ENCODE assay signal across 1 fruit fly cellular context in the genomic region with DNA sequence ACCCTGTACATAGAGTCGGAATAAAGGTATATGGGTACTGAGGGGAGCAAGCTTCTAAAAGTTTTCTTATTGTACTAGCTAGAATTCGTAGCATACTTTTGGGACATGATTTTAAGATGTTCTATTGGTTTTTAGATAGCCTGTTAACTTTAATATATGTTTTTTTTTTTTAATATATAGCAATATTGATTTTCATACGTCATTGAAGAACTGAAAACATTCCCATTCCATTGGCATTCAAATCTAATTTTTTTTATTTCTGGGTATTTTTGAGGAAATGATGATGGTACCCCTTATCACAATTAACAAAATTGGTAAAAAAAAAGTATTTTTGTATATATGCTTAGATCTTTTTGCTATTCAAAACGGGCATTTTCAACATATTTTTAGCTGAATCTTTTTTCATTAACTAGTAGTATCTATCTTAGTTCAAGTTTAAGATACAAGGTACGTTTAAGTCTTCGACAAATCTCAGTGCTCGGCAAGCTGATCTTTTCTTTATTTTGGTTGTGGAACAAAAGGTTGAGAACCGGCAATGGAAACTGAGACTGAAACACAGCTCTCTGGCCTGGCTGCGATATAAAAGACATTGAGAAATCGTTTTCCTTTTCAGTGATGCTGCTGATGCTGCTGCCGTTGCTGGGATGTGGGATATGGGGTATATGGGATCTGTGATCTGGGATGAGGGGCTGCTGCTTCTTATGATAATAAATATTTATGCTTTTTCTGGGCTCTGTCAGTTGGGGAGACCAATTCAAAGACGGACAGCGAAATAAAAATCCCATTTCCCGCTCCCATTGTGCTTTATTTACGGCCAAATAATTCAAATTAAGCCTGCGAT.
TF ChIP-seq lines count a peak whose summit lies in the region.

No protein-coding gene starts in this region.

TF ChIP-seq in whole organism, embryonic, 481 proteins besides CTCF, POLR2A, EP300 and RAD21 (continued from another document and continues in another):
- TF ChIP-seq Ravus (GFP tag; IDR thresholded peaks at IDR 0.05; lab: Robert Waterston, UW) (no peak), Dek (tag; optimal IDR thresholded peaks at IDR 0.05; lab: Kevin White, UChicago) (no peak), CoRest (tag; optimal IDR thresholded peaks at IDR 0.05; lab: Kevin White, UChicago) (peak; percentile 66), Spps (tag; optimal IDR thresholded peaks at IDR 0.05; lab: Kevin White, UChicago) (peak; percentile 18), onecut (GFP tag; IDR thresholded peaks at IDR 0.05; lab: Robert Waterston, UW) (no peak), Abd-B (GFP tag; optimal IDR thresholded peaks at IDR 0.05; lab: Kevin White, UChicago) (peak; percentile 40), emc (GFP tag; optimal IDR thresholded peaks at IDR 0.05; lab: Kevin White, UChicago) (no peak), tio (GFP tag; optimal IDR thresholded peaks at IDR 0.05; lab: Kevin White, UChicago) (peak; percentile 58), Tbp (GFP tag; optimal IDR thresholded peaks at IDR 0.05; lab: Kevin White, UChicago) (no peak), CG17612 (GFP tag; IDR thresholded peaks at IDR 0.05; lab: Robert Waterston, UW) (no peak), CG31224 (GFP tag; IDR thresholded peaks at IDR 0.05; lab: Robert Waterston, UW) (no peak), Jarid2 (GFP tag; optimal IDR thresholded peaks at IDR 0.05; lab: Kevin White, UChicago) (peak; percentile 3), salm (tag; optimal IDR thresholded peaks at IDR 0.05; lab: Kevin White, UChicago) (no peak), maf-S (GFP tag; optimal IDR thresholded peaks at IDR 0.05; lab: Kevin White, UChicago) (no peak), sens-2 (GFP tag; IDR thresholded peaks at IDR 0.05; lab: Robert Waterston, UW) (no peak), CG10959 (GFP tag; IDR thresholded peaks at IDR 0.05; lab: Robert Waterston, UW) (no peak), oc (tag; optimal IDR thresholded peaks at IDR 0.05; lab: Kevin White, UChicago) (peak; percentile 82), CG15696 (tag; optimal IDR thresholded peaks at IDR 0.05; lab: Kevin White, UChicago) (peak; percentile 0), CG12391 (tag; optimal IDR thresholded peaks at IDR 0.05; lab: Kevin White, UChicago) (peak; percentile 55), Dp (GFP tag; optimal IDR thresholded peaks at IDR 0.05; lab: Kevin White, UChicago) (no peak), CG1233 (GFP tag; optimal IDR thresholded peaks at IDR 0.05; lab: Kevin White, UChicago) (no peak), D19B (GFP tag; optimal IDR thresholded peaks at IDR 0.05; lab: Kevin White, UChicago) (peak; percentile 88), HLH54F (GFP tag; optimal IDR thresholded peaks at IDR 0.05; lab: Kevin White, UChicago) (no peak), CG1529 (GFP tag; optimal IDR thresholded peaks at IDR 0.05; lab: Kevin White, UChicago) (peak; percentile 29), CG14710 (tag; optimal IDR thresholded peaks at IDR 0.05; lab: Kevin White, UChicago) (peak; percentile 58), CG30403 (GFP tag; optimal IDR thresholded peaks at IDR 0.05; lab: Kevin White, UChicago) (peak; percentile 50), CG7987 (GFP tag; optimal IDR thresholded peaks at IDR 0.05; lab: Kevin White, UChicago) (no peak), CG6765 (GFP tag; optimal IDR thresholded peaks at IDR 0.05; lab: Kevin White, UChicago) (no peak), Sox100B (GFP tag; optimal IDR thresholded peaks at IDR 0.05; lab: Kevin White, UChicago) (peak; percentile 63), CG11093 (GFP tag; IDR thresholded peaks at IDR 0.05; lab: Robert Waterston, UW) (peak; percentile 52; the same call in 1 of the 3 replicates), Dad (GFP tag; optimal IDR thresholded peaks at IDR 0.05; lab: Kevin White, UChicago) (no peak), dmrt11E (tag; optimal IDR thresholded peaks at IDR 0.05; lab: Kevin White, UChicago) (peak; percentile 77), shn (GFP tag; optimal IDR thresholded peaks at IDR 0.05; lab: Kevin White, UChicago) (no peak), CG8478 (optimal IDR thresholded peaks at IDR 0.05; lab: Kevin White, UChicago) (no peak), CG7357 (GFP tag; IDR thresholded peaks at IDR 0.05; lab: Robert Waterston, UW) (no peak), kni (GFP tag; optimal IDR thresholded peaks at IDR 0.05; lab: Kevin White, UChicago) (peak; percentile 48), tx (GFP tag; optimal IDR thresholded peaks at IDR 0.05; lab: Kevin White, UChicago) (no peak), pros (GFP tag; optimal IDR thresholded peaks at IDR 0.05; lab: Kevin White, UChicago) (peak; percentile 32), Rx (GFP tag; IDR thresholded peaks at IDR 0.05; lab: Robert Waterston, UW) (0 out of 2 replicates have a peak, but pooled peaks have one; percentile 5), Mad (GFP tag; optimal IDR thresholded peaks at IDR 0.05; lab: Kevin White, UChicago) (no peak), CG11398 (GFP tag; optimal IDR thresholded peaks at IDR 0.05; lab: Kevin White, UChicago) (no peak), Dll (GFP tag; IDR thresholded peaks at IDR 0.05; lab: Robert Waterston, UW; ENCODE audit: partially characterized antibody) (no peak), fd64A (GFP tag; optimal IDR thresholded peaks at IDR 0.05; lab: Kevin White, UChicago) (no peak), CG17361 (GFP tag; IDR thresholded peaks at IDR 0.05; lab: Robert Waterston, UW) (peak; percentile 86), CG9215 (GFP tag; IDR thresholded peaks at IDR 0.05; lab: Robert Waterston, UW) (no peak), CG17912 (GFP tag; optimal IDR thresholded peaks at IDR 0.05; lab: Kevin White, UChicago) (no peak), danr (GFP tag; IDR thresholded peaks at IDR 0.05; lab: Robert Waterston, UW) (no peak), yki (optimal IDR thresholded peaks at IDR 0.05; lab: Kevin White, UChicago) (no peak), Eip74EF (GFP tag; optimal IDR thresholded peaks at IDR 0.05; lab: Kevin White, UChicago) (no peak), Med (GFP tag; lab: Kevin White, UChicago) (peak; percentile 43), abd-A (tag; optimal IDR thresholded peaks at IDR 0.05; lab: Kevin White, UChicago) (peak; percentile 80), peb (GFP tag; IDR thresholded peaks at IDR 0.05; lab: Robert Waterston, UW) (no peak), CHES-1-like (GFP tag; optimal IDR thresholded peaks at IDR 0.05; lab: Kevin White, UChicago) (no peak), fru (optimal IDR thresholded peaks at IDR 0.05; lab: Kevin White, UChicago) (no peak), phol (tag; optimal IDR thresholded peaks at IDR 0.05; lab: Kevin White, UChicago) (peak; percentile 68), CG1832 (GFP tag; optimal IDR thresholded peaks at IDR 0.05; lab: Kevin White, UChicago) (no peak), CG43689 (GFP tag; IDR thresholded peaks at IDR 0.05; lab: Robert Waterston, UW) (no peak), CG31441 (GFP tag; IDR thresholded peaks at IDR 0.05; lab: Robert Waterston, UW) (peak; percentile 74), bigmax (GFP tag; optimal IDR thresholded peaks at IDR 0.05; lab: Kevin White, UChicago) (no peak), mam (GFP tag; optimal IDR thresholded peaks at IDR 0.05; lab: Kevin White, UChicago) (no peak), CG7839 (tag; optimal IDR thresholded peaks at IDR 0.05; lab: Kevin White, UChicago) (peak; percentile 61), Pdp1 (GFP tag; optimal IDR thresholded peaks at IDR 0.05; lab: Kevin White, UChicago) (no peak), CG11560 (tag; IDR thresholded peaks at IDR 0.05; lab: Robert Waterston, UW) (no peak), CG9876 (GFP tag; optimal IDR thresholded peaks at IDR 0.05; lab: Kevin White, UChicago) (no peak), CG33557 (GFP tag; optimal IDR thresholded peaks at IDR 0.05; lab: Kevin White, UChicago) (peak; percentile 44), Asciz (GFP tag; optimal IDR thresholded peaks at IDR 0.05; lab: Kevin White, UChicago) (peak; percentile 29), Gsc (GFP tag; IDR thresholded peaks at IDR 0.05; lab: Robert Waterston, UW) (no peak), Adf1 (GFP tag; IDR thresholded peaks at IDR 0.05; lab: Robert Waterston, UW) (no peak), br (optimal IDR thresholded peaks at IDR 0.05; lab: Kevin White, UChicago) (no peak), E2f2 (GFP tag; IDR thresholded peaks at IDR 0.05; lab: Robert Waterston, UW) (no peak), CG17186 (GFP tag; optimal IDR thresholded peaks at IDR 0.05; lab: Kevin White, UChicago) (no peak), CG11504 (tag; optimal IDR thresholded peaks at IDR 0.05; lab: Kevin White, UChicago) (peak; percentile 70), cg (GFP tag; optimal IDR thresholded peaks at IDR 0.05; lab: Kevin White, UChicago) (peak; percentile 44), btn (GFP tag; optimal IDR thresholded peaks at IDR 0.05; lab: Kevin White, UChicago) (no peak), CG33213 (GFP tag; optimal IDR thresholded peaks at IDR 0.05; lab: Kevin White, UChicago) (no peak), Usf (GFP tag; optimal IDR thresholded peaks at IDR 0.05; lab: Kevin White, UChicago) (peak; percentile 33), CG4282 (GFP tag; optimal IDR thresholded peaks at IDR 0.05; lab: Kevin White, UChicago) (no peak), Fer3 (tag; optimal IDR thresholded peaks at IDR 0.05; lab: Kevin White, UChicago) (no peak), Fer2 (tag; optimal IDR thresholded peaks at IDR 0.05; lab: Kevin White, UChicago) (no peak), Trl (optimal IDR thresholded peaks at IDR 0.05; lab: Kevin White, UChicago) (no peak), Trl (GFP tag; optimal IDR thresholded peaks at IDR 0.05; lab: Kevin White, UChicago) (no peak), Hsf (GFP tag; optimal IDR thresholded peaks at IDR 0.05; lab: Kevin White, UChicago) (peak; percentile 24), CG7928 (GFP tag; optimal IDR thresholded peaks at IDR 0.05; lab: Kevin White, UChicago) (no peak), bbx (GFP tag; IDR thresholded peaks at IDR 0.05; lab: Robert Waterston, UW; ENCODE audit: partially characterized antibody) (no peak), MESR4 (GFP tag; optimal IDR thresholded peaks at IDR 0.05; lab: Kevin White, UChicago) (no peak), Sry-β (GFP tag; optimal IDR thresholded peaks at IDR 0.05; lab: Kevin White, UChicago) (no peak), Lhr (GFP tag; optimal IDR thresholded peaks at IDR 0.05; lab: Kevin White, UChicago) (no peak), ara (GFP tag; IDR thresholded peaks at IDR 0.05; lab: Robert Waterston, UW) (no peak), CG10462 (GFP tag; optimal IDR thresholded peaks at IDR 0.05; lab: Kevin White, UChicago) (peak; percentile 41), H15 (GFP tag; IDR thresholded peaks at IDR 0.05; lab: Robert Waterston, UW) (no peak), ranshi (GFP tag; IDR thresholded peaks at IDR 0.05; lab: Robert Waterston, UW) (no peak; the same call in 1 of the 2 replicates), CG12942 (GFP tag; optimal IDR thresholded peaks at IDR 0.05; lab: Kevin White, UChicago) (no peak), dysf (GFP tag; IDR thresholded peaks at IDR 0.05; lab: Robert Waterston, UW) (peak; percentile 43; the same call in 2 of the 3 replicates), CG15479 (GFP tag; optimal IDR thresholded peaks at IDR 0.05; lab: Kevin White, UChicago) (no peak), CG11247 (GFP tag; IDR thresholded peaks at IDR 0.05; lab: Robert Waterston, UW) (no peak), hbn (GFP tag; IDR thresholded peaks at IDR 0.05; lab: Robert Waterston, UW; ENCODE audit: partially characterized antibody) (no peak), lab (GFP tag; optimal IDR thresholded peaks at IDR 0.05; lab: Kevin White, UChicago) (no peak), CG13624 (GFP tag; optimal IDR thresholded peaks at IDR 0.05; lab: Kevin White, UChicago) (peak; percentile 24), Dbx (GFP tag; IDR thresholded peaks at IDR 0.05; lab: Robert Waterston, UW) (no peak), sr (GFP tag; IDR thresholded peaks at IDR 0.05; lab: Robert Waterston, UW) (no peak), ash1 (GFP tag; optimal IDR thresholded peaks at IDR 0.05; lab: Kevin White, UChicago) (no peak), NC2β (GFP tag; optimal IDR thresholded peaks at IDR 0.05; lab: Kevin White, UChicago) (no peak), CG10543 (GFP tag; optimal IDR thresholded peaks at IDR 0.05; lab: Kevin White, UChicago) (no peak), Dip2 (GFP tag; IDR thresholded peaks at IDR 0.05; lab: Robert Waterston, UW) (no peak), lbe (GFP tag; optimal IDR thresholded peaks at IDR 0.05; lab: Kevin White, UChicago) (no peak), hb (GFP tag; IDR thresholded peaks at IDR 0.05; lab: Robert Waterston, UW; ENCODE audit: partially characterized antibody) (no peak), zf30C (GFP tag; optimal IDR thresholded peaks at IDR 0.05; lab: Kevin White, UChicago) (no peak), Atf6 (GFP tag; IDR thresholded peaks at IDR 0.05; lab: Robert Waterston, UW) (no peak), CG17802 (tag; optimal IDR thresholded peaks at IDR 0.05; lab: Kevin White, UChicago) (no peak), Hand (GFP tag; optimal IDR thresholded peaks at IDR 0.05; lab: Kevin White, UChicago) (no peak), CG2199 (GFP tag; IDR thresholded peaks at IDR 0.05; lab: Robert Waterston, UW) (0 out of 3 replicates have a peak, but pooled peaks have one; percentile 38), tap (tag; optimal IDR thresholded peaks at IDR 0.05; lab: Kevin White, UChicago) (no peak), Hr51 (GFP tag; optimal IDR thresholded peaks at IDR 0.05; lab: Kevin White, UChicago) (peak in 1 of 2 experiments; percentile 61), slbo (GFP tag; IDR thresholded peaks at IDR 0.05; lab: Robert Waterston, UW) (peak; percentile 51), dmrt99B (tag; optimal IDR thresholded peaks at IDR 0.05; lab: Kevin White, UChicago) (peak; percentile 57), crol (GFP tag; IDR thresholded peaks at IDR 0.05; lab: Robert Waterston, UW) (0 out of 2 replicates have a peak, but pooled peaks have one; percentile 26), CG10431 (GFP tag; optimal IDR thresholded peaks at IDR 0.05; lab: Kevin White, UChicago) (no peak), CG1792 (GFP tag; optimal IDR thresholded peaks at IDR 0.05; lab: Kevin White, UChicago) (no peak), her (GFP tag; optimal IDR thresholded peaks at IDR 0.05; lab: Kevin White, UChicago) (no peak), CG12236 (GFP tag; optimal IDR thresholded peaks at IDR 0.05; lab: Kevin White, UChicago) (no peak), pho (GFP tag; optimal IDR thresholded peaks at IDR 0.05; lab: Kevin White, UChicago) (no peak), ase (GFP tag; IDR thresholded peaks at IDR 0.05; lab: Robert Waterston, UW) (no peak), CG10321 (GFP tag; IDR thresholded peaks at IDR 0.05; lab: Robert Waterston, UW) (no peak), unc-4 (GFP tag; IDR thresholded peaks at IDR 0.05; lab: Robert Waterston, UW; ENCODE audit: partially characterized antibody) (no peak), CG11085 (GFP tag; IDR thresholded peaks at IDR 0.05; lab: Robert Waterston, UW) (no peak), gce (GFP tag; IDR thresholded peaks at IDR 0.05; lab: Robert Waterston, UW) (no peak), CG17568 (GFP tag; optimal IDR thresholded peaks at IDR 0.05; lab: Kevin White, UChicago) (no peak)
